Worm (Caenorhabditis elegans): ENCODE results near the gene F47F2.1.

- TF ChIP-seq pag-3 (tag; optimal IDR thresholded peaks at IDR 0.05; ENCODE audit: borderline replicate concordance) (no peak), ama-1 (optimal IDR thresholded peaks at IDR 0.05) (no peak), ceh-14 (tag; optimal IDR thresholded peaks at IDR 0.05) (no peak), hlh-13 (GFP tag; optimal IDR thresholded peaks at IDR 0.05) (no peak), rnt-1 (tag; optimal IDR thresholded peaks at IDR 0.05) (no peak), dve-1 (tag; optimal IDR thresholded peaks at IDR 0.05) (no peak), syd-9 (tag; optimal IDR thresholded peaks at IDR 0.05) (no peak), fkh-10 (GFP tag; optimal IDR thresholded peaks at IDR 0.05) (peak; percentile 11)
Observed at ce11 chrX:3875714-3876113, 2.6 kb upstream of the F47F2.1 start.
